Worm (Caenorhabditis elegans) whole organism, early embryonic: Measurements from ENCODE around the gene tos-1.
"Not testable (repeated sequence)": the region's sequence is repeated elsewhere in the genome, so short reads cannot be mapped to it uniquely, and the experiment has no call there.

Source experiments
- B0310.2 ChIP-seq: sonication (generic microtip); optimal IDR thresholded peaks from 2 replicates; lab custom pipeline; 2016; ENCODE audit warnings: mild to moderate bottlenecking, missing genetic modification characterization, missing compliant biosample characterization
- F13C5.2 ChIP-seq: sonication (generic microtip); optimal IDR thresholded peaks from 2 replicates; lab custom pipeline; 2017; ENCODE audit warnings: mild to moderate bottlenecking, missing genetic modification characterization, inconsistent platforms, missing compliant biosample characterization
- aly-1 ChIP-seq: sonication (generic microtip); optimal IDR thresholded peaks from 2 replicates; lab custom pipeline; 2016; ENCODE audit warnings: missing genetic modification characterization, missing compliant biosample characterization
- ama-1 ChIP-seq: fragments of 150-350 bp; optimal IDR thresholded peaks from 2 replicates; lab custom pipeline; 2014
- ceh-13 ChIP-seq: fragments of 200-800 bp; sonication (Bioruptor generic); optimal IDR thresholded peaks from 2 replicates; lab custom pipeline; 2018; ENCODE audit warnings: mild to moderate bottlenecking, missing genetic modification characterization, missing compliant biosample characterization
- ceh-36 ChIP-seq: sonication (generic microtip); optimal IDR thresholded peaks from 2 replicates; lab custom pipeline; 2016; ENCODE audit warnings: missing genetic modification characterization, inconsistent platforms, missing compliant biosample characterization
- ets-7 ChIP-seq: sonication (generic microtip); optimal IDR thresholded peaks from 2 replicates; lab custom pipeline; 2016; ENCODE audit warnings: missing genotype, missing genetic modification characterization, missing compliant biosample characterization
- flt-1 ChIP-seq: fragments of 200-800 bp; sonication (Bioruptor generic); IDR thresholded peaks from 2 replicates; pipeline ENCODE4 v1.3.6; 2022; ENCODE audit warnings: missing genetic modification characterization, missing compliant biosample characterization
- hmbx-1 ChIP-seq: sonication (generic microtip); optimal IDR thresholded peaks from 2 replicates; lab custom pipeline; 2016; ENCODE audit warnings: mild to moderate bottlenecking, missing genetic modification characterization, missing compliant biosample characterization
- hmg-4 ChIP-seq: fragments of 200-800 bp; sonication (Bioruptor generic); optimal IDR thresholded peaks from 2 replicates; lab custom pipeline; 2018; ENCODE audit warnings: mild to moderate bottlenecking, missing genetic modification characterization, missing compliant biosample characterization
- hnd-1 ChIP-seq: sonication (generic microtip); optimal IDR thresholded peaks from 2 replicates; lab custom pipeline; 2016; ENCODE audit warnings: missing genetic modification characterization, missing compliant biosample characterization
- pes-1 ChIP-seq: fragments of 200-800 bp; sonication (Bioruptor generic); IDR thresholded peaks from 2 replicates; pipeline ENCODE4 v1.3.6; 2022; ENCODE audit warnings: missing genetic modification reagents, missing genetic modification characterization, missing compliant biosample characterization
- scrt-1 ChIP-seq: fragments of 200-800 bp; sonication (Bioruptor generic); IDR thresholded peaks from 2 replicates; pipeline ENCODE4 v1.3.6; 2022; ENCODE audit warnings: missing genetic modification characterization, missing compliant biosample characterization
- sea-1 ChIP-seq: fragments of 200-800 bp; sonication (Bioruptor generic); conservative IDR thresholded peaks from 2 replicates; pipeline ENCODE4 v1.3.6; 2022; ENCODE audit warnings: missing genetic modification characterization, missing compliant biosample characterization
- tbx-11 ChIP-seq: fragments of 200-800 bp; sonication (Bioruptor generic); IDR thresholded peaks from 2 replicates; pipeline ENCODE4 v1.3.6; 2022; ENCODE audit warnings: missing genetic modification characterization, missing compliant biosample characterization
- tbx-37 ChIP-seq: fragments of 200-800 bp; sonication (Bioruptor generic); conservative IDR thresholded peaks from 2 replicates; pipeline ENCODE4 v1.3.6; 2022; ENCODE audit warnings: missing genetic modification reagents, missing genetic modification characterization, missing compliant biosample characterization
- tra-4 ChIP-seq: sonication (generic microtip); optimal IDR thresholded peaks from 2 replicates; lab custom pipeline; 2017; ENCODE audit warnings: missing genetic modification characterization, missing compliant biosample characterization

The tos-1 gene

ce11 chrV:9379808-9380207, 35.8 kb upstream of the tos-1 start, which contains the start of gene E02C12.11:
E02C12.11 (minus strand) TSS chrV:9379908.
- TF ChIP-seq tra-4 (tag; lab: Kevin White, UChicago); scrt-1 (GFP tag; lab: Robert Waterston, UW); tbx-37 (GFP tag; lab: Robert Waterston, UW): not testable (repeated sequence)

DNA sequence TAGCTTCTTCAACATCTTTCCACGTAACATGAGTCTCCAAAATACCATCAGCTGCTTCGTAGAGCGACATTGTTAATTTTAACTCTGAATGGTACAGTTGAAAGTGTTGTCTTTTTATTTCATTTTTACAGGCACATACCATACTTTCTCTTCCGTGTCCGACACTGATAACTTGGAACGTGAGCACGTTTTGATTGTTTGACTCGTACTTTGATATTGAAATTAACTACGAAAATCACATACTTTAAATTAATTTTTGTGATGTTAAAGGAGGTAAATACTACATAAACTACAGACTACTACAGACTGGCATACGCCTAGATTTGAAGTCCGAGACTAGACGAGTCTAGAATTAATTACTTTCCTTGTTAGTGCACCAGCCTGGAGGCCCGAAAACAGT, 34.3 kb upstream of the tos-1 start, which contains the start of gene E02C12.10:
Gene E02C12.10 (minus strand): TSS at position 75 of the 400 bp plus-strand sequence.
- no peak for TF ChIP-seq ceh-13 (GFP tag; lab: Kevin White, UChicago)
- TF ChIP-seq flt-1 (GFP tag; lab: Robert Waterston, UW): no peak
- TF ChIP-seq F13C5.2: no peak
- TF ChIP-seq tbx-37 (GFP tag; lab: Robert Waterston, UW): no peak
- TF ChIP-seq scrt-1 (GFP tag; lab: Robert Waterston, UW): no peak
- no peak for TF ChIP-seq hnd-1 (tag; lab: Kevin White, UChicago)
- no peak for TF ChIP-seq tbx-11 (GFP tag; lab: Robert Waterston, UW)
- TF ChIP-seq ama-1 (lab: Kevin White, UChicago): no peak
- TF ChIP-seq ceh-36 (tag; lab: Kevin White, UChicago): no peak
- no peak for TF ChIP-seq pes-1 (GFP tag; lab: Robert Waterston, UW)
- TF ChIP-seq hmg-4 (GFP tag; lab: Kevin White, UChicago): no peak
- no peak for TF ChIP-seq hmbx-1 (tag; lab: Kevin White, UChicago)
- TF ChIP-seq tra-4 (tag; lab: Kevin White, UChicago): no peak
- TF ChIP-seq ets-7 (tag; lab: Kevin White, UChicago): no peak
- no peak for TF ChIP-seq aly-1 (tag; lab: Kevin White, UChicago)

DNA sequence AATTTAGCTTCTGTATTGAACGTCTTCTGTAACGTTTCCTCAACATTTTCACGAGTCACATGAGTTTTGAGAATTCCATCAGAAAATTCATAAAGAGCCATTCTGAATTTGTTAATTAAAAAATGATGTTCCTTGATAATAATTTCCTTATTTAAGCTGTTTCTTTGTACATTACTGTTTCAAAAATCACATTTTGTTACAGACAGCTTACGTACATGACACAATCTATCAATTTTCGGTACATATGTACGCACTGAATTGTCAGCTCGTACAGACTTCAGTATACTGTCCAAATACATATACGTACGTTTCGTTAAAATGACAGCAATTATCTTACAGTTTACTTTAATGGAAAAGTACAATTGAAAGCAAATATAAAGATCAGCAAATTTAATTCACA, 32.4 kb upstream of the tos-1 start, which contains the start of gene E02C12.19:
Gene E02C12.19 (minus strand): TSS at position 101 of the 400 bp plus-strand sequence.
- TF ChIP-seq aly-1 (tag; lab: Kevin White, UChicago): no peak
- no peak for TF ChIP-seq tra-4 (tag; lab: Kevin White, UChicago)
- no peak for TF ChIP-seq hnd-1 (tag; lab: Kevin White, UChicago)

ce11 chrV:9375378-9375777, 31.4 kb upstream of the tos-1 start, which contains the start of gene E02C12.9:
E02C12.9 (minus strand) TSS chrV:9375478.
- TF ChIP-seq tbx-11 (GFP tag; lab: Robert Waterston, UW) (no peak), sea-1 (GFP tag; lab: Robert Waterston, UW) (no peak), ceh-36 (tag; lab: Kevin White, UChicago) (no peak), tra-4 (tag; lab: Kevin White, UChicago) (no peak), ceh-13 (GFP tag; lab: Kevin White, UChicago) (no peak), aly-1 (tag; lab: Kevin White, UChicago) (no peak), B0310.2 (tag; lab: Kevin White, UChicago) (no peak), tbx-37 (GFP tag; lab: Robert Waterston, UW) (no peak), F13C5.2 (no peak), scrt-1 (GFP tag; lab: Robert Waterston, UW) (no peak), hmbx-1 (tag; lab: Kevin White, UChicago) (no peak), ama-1 (lab: Kevin White, UChicago) (no peak), pes-1 (GFP tag; lab: Robert Waterston, UW) (no peak), hnd-1 (tag; lab: Kevin White, UChicago) (no peak), flt-1 (GFP tag; lab: Robert Waterston, UW) (no peak), hmg-4 (GFP tag; lab: Kevin White, UChicago) (no peak), ets-7 (tag; lab: Kevin White, UChicago) (no peak)

DNA sequence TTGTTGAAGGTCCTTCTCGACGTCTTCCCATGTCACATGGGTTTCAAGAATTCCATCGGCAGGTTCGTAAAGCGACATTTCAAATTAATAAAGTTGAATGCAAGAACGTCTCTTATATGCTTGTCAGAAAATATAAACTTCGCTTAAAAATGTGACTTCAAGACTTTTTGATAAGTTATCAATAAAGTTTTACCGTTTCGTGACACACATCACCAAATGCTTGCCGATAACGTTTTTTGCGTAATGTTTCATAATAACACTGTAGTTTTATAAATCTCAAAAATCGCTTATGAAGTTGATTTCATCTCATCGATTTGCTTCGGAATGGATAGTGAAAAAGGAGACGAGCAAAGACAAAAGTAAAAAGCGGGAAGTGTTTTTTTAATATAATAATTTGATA, 29.5 kb upstream of the tos-1 start, which contains the start of gene E02C12.8:
Gene E02C12.8 (minus strand): TSS at position 141 of the 400 bp plus-strand sequence.
- TF ChIP-seq F13C5.2: no peak
- no peak for TF ChIP-seq ceh-13 (GFP tag; lab: Kevin White, UChicago)
- TF ChIP-seq pes-1 (GFP tag; lab: Robert Waterston, UW): no peak
- no peak for TF ChIP-seq tbx-11 (GFP tag; lab: Robert Waterston, UW)
- no peak for TF ChIP-seq hmg-4 (GFP tag; lab: Kevin White, UChicago)
- TF ChIP-seq flt-1 (GFP tag; lab: Robert Waterston, UW): no peak
- no peak for TF ChIP-seq aly-1 (tag; lab: Kevin White, UChicago)
- no peak for TF ChIP-seq hmbx-1 (tag; lab: Kevin White, UChicago)
- TF ChIP-seq ceh-36 (tag; lab: Kevin White, UChicago): no peak
- no peak for TF ChIP-seq B0310.2 (tag; lab: Kevin White, UChicago)
- TF ChIP-seq sea-1 (GFP tag; lab: Robert Waterston, UW): no peak
- no peak for TF ChIP-seq tbx-37 (GFP tag; lab: Robert Waterston, UW)
- TF ChIP-seq ama-1 (lab: Kevin White, UChicago): no peak
- TF ChIP-seq tra-4 (tag; lab: Kevin White, UChicago): no peak
- no peak for TF ChIP-seq hnd-1 (tag; lab: Kevin White, UChicago)
- TF ChIP-seq scrt-1 (GFP tag; lab: Robert Waterston, UW): no peak
- no peak for TF ChIP-seq ets-7 (tag; lab: Kevin White, UChicago)

DNA sequence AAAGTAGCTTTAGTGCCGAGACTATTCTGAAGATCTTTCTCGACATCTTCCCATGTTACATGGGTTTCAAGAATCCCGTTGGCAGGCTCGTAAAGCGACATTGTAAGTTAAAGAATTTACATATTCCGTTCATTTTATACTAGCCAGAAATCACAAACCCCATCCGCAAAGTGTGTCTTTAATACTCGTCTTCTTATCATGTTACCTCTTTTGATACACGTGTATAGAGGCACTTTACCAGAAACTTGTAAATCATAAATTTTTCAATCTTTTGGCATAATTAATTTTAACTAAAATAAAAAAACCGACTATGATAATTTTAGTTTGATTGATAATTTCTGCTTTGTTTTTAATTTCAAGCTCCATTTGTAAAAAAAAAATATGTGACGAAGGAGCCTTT, 27.0 kb upstream of the tos-1 start, which contains the start of gene E02C12.6:
Gene E02C12.6 (minus strand): TSS at position 101 of the 400 bp plus-strand sequence.
- TF ChIP-seq hmg-4 (GFP tag; lab: Kevin White, UChicago): no peak
- TF ChIP-seq hnd-1 (tag; lab: Kevin White, UChicago): no peak
- TF ChIP-seq B0310.2 (tag; lab: Kevin White, UChicago): no peak
- no peak for TF ChIP-seq tra-4 (tag; lab: Kevin White, UChicago)
- no peak for TF ChIP-seq flt-1 (GFP tag; lab: Robert Waterston, UW)
- TF ChIP-seq tbx-37 (GFP tag; lab: Robert Waterston, UW): no peak
- no peak for TF ChIP-seq pes-1 (GFP tag; lab: Robert Waterston, UW)
- TF ChIP-seq hmbx-1 (tag; lab: Kevin White, UChicago): no peak
- no peak for TF ChIP-seq sea-1 (GFP tag; lab: Robert Waterston, UW)
- TF ChIP-seq ceh-36 (tag; lab: Kevin White, UChicago): no peak

ce11 chrV:9359674-9360073, 15.7 kb upstream of the tos-1 start, which contains the start of gene gpa-3:
gpa-3 (minus strand) TSS chrV:9359774.
- TF ChIP-seq ets-7 (tag; lab: Kevin White, UChicago) (no peak), ama-1 (lab: Kevin White, UChicago) (no peak), hmg-4 (GFP tag; lab: Kevin White, UChicago) (no peak), B0310.2 (tag; lab: Kevin White, UChicago) (no peak), ceh-13 (GFP tag; lab: Kevin White, UChicago) (no peak)
